Fruit fly (Drosophila melanogaster) S2 (cell line): ENCODE measurements around the gene CG12024.

Experiments used
- CG8478 ChIP-seq: fragments of >200 bp; optimal IDR thresholded peaks from 2 replicates; lab custom pipeline; 2018
- CTCF ChIP-seq, 2 experiments: fragments of >200 bp; optimal IDR thresholded peaks; 2 replicates each; lab custom pipeline; 2018

dm6 chr3L:1882868-1883554 is 26.0 kb downstream of the CG12024 start, which contains the start of gene CG13937:
- TF ChIP-seq CG8478 (no peak), CTCF (optimal IDR thresholded peaks at IDR 0.05; lab: Kevin White, UChicago) (no peak)
